Worm (Caenorhabditis elegans) whole organism, L1 larva: ENCODE measurements around the gene rpl-33.
A peak's percentile ranks its signal among the peaks of the same experiment; 100 is the strongest.

Experiments used
- ama-1 ChIP-seq: fragments of 150-350 bp; optimal IDR thresholded peaks from 2 replicates; lab custom pipeline; 2014
- elt-3 ChIP-seq, 6 experiments: fragments of 150-350 bp in 1 of 6; sonication (generic microtip); optimal IDR thresholded peaks; 2 replicates each; lab custom pipeline; 2017 to 2018; ENCODE audit warnings: missing biosample characterization in 6 of 6, missing genetic modification characterization in 6 of 6, inconsistent platforms in 1 of 6
- lin-15B ChIP-seq: fragments of 150-350 bp; sonication (generic microtip); optimal IDR thresholded peaks from 3 replicates; lab custom pipeline; 2014; ENCODE audit warnings: missing biosample characterization, missing genetic modification characterization
- nhr-11 ChIP-seq: fragments of 150-350 bp; optimal IDR thresholded peaks from 2 replicates; lab custom pipeline; 2014; ENCODE audit warnings: missing biosample characterization, missing genetic modification characterization

DNA sequence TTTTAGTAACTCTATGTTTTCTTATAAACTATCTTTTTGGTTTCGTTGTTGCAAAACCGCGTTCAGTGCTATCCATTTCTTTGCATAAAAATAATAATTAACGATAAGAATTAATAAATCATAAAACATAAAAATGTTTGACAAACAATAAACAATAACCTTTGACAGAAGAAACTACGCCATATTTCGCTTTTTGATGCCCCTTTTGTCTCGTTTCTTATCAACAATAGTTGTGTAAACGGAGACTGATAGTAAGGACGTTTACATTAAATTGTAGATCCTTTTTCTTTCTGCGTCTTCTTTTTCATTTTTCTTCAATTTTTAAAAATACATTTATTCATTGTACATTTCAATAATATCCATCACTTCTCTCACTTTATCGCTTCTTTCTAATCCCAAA lies 33.7 kb downstream of the rpl-33 start:
- TF ChIP-seq lin-15B (tag; lab: Kevin White, UChicago) = no peak
- no peak for TF ChIP-seq ama-1 (lab: Kevin White, UChicago)
- peak in 1 of 6 experiments; percentile 1 for TF ChIP-seq elt-3 (tag; optimal IDR thresholded peaks at IDR 0.05; lab: Kevin White, UChicago)
- no peak for TF ChIP-seq nhr-11 (tag; lab: Kevin White, UChicago)
